Worm (Caenorhabditis elegans) whole organism, L4 larva: ENCODE results near the gene ZK1055.4.
"Not testable (repeated sequence)": the region's sequence is repeated elsewhere in the genome, so short reads cannot be mapped to it uniquely, and the experiment has no call there.

ENCODE experiments used
- F10B5.3 ChIP-seq: sonication (generic microtip); optimal IDR thresholded peaks from 2 replicates; lab custom pipeline; 2016; ENCODE audit warnings: mild to moderate bottlenecking, missing genetic modification characterization, missing compliant biosample characterization
- F37D6.2 ChIP-seq: sonication (generic microtip); optimal IDR thresholded peaks from 2 replicates; lab custom pipeline; 2016; ENCODE audit warnings: mild to moderate bottlenecking, missing genetic modification characterization, missing compliant biosample characterization
- F49E8.2 ChIP-seq: sonication (generic microtip); optimal IDR thresholded peaks from 2 replicates; lab custom pipeline; 2016; ENCODE audit warnings: missing compliant biosample characterization, mild to moderate bottlenecking, missing genetic modification characterization, borderline replicate concordance
- T20F7.1 ChIP-seq: fragments of 200-800 bp; sonication (Bioruptor generic); optimal IDR thresholded peaks from 2 replicates; lab custom pipeline; 2018; ENCODE audit warnings: mild to moderate bottlenecking, missing genetic modification characterization, missing compliant biosample characterization
- Y105C5A.15 ChIP-seq: fragments of 200-800 bp; sonication (Bioruptor generic); IDR thresholded peaks from 2 replicates; pipeline ENCODE4 v1.3.6; 2022; ENCODE audit warnings: missing genetic modification characterization, missing compliant biosample characterization
- ZK546.5 ChIP-seq, 2 experiments: sonication (generic microtip); optimal IDR thresholded peaks; 2 replicates each; lab custom pipeline; 2017; ENCODE audit warnings: missing biosample characterization in 2 of 2, missing genetic modification characterization in 2 of 2
- arid-1 ChIP-seq: fragments of 200-800 bp; sonication (Bioruptor generic); conservative IDR thresholded peaks from 2 replicates; pipeline ENCODE4 v1.3.6; 2022; ENCODE audit warnings: missing genetic modification reagents, missing genetic modification characterization, missing compliant biosample characterization
- attf-4 ChIP-seq: sonication (generic microtip); optimal IDR thresholded peaks from 3 replicates; lab custom pipeline; 2017; ENCODE audit warnings: missing biosample characterization, missing genetic modification characterization
- ceh-20 ChIP-seq: fragments of 200-800 bp; sonication (Bioruptor generic); IDR thresholded peaks from 2 replicates; pipeline ENCODE4 v1.3.6; 2022; ENCODE audit warnings: missing genetic modification reagents, missing genetic modification characterization, missing compliant biosample characterization
- ceh-28 ChIP-seq: fragments of 150-350 bp; optimal IDR thresholded peaks from 2 replicates; lab custom pipeline; 2014; ENCODE audit warnings: missing biosample characterization, missing genetic modification reagents, missing genetic modification characterization
- ceh-44 ChIP-seq: fragments of 200-800 bp; sonication (Bioruptor generic); IDR thresholded peaks from 2 replicates; pipeline ENCODE4 v1.3.6; 2022; ENCODE audit warnings: missing genetic modification reagents, missing genetic modification characterization, missing compliant biosample characterization
- ceh-62 ChIP-seq: sonication (generic microtip); optimal IDR thresholded peaks from 2 replicates; lab custom pipeline; 2017; ENCODE audit warnings: missing biosample characterization, missing genetic modification characterization
- daf-16 ChIP-seq, 3 experiments: sonication (generic microtip); optimal IDR thresholded peaks; 2 replicates each; lab custom pipeline; 2016 to 2017; ENCODE audit warnings: missing genetic modification characterization in 3 of 3, missing genetic modification reagents in 3 of 3, mild to moderate bottlenecking in 2 of 3, missing compliant biosample characterization in 2 of 3, missing biosample characterization in 1 of 3, moderate library complexity in 1 of 3
- daf-8 ChIP-seq: fragments of 200-800 bp; sonication (Bioruptor generic); IDR thresholded peaks from 2 replicates; pipeline ENCODE4 v1.3.6; 2022; ENCODE audit warnings: missing genetic modification characterization, missing compliant biosample characterization
- dmd-6 ChIP-seq: fragments of 200-800 bp; sonication (Bioruptor generic); IDR thresholded peaks from 2 replicates; pipeline ENCODE4 v1.3.6; 2022; ENCODE audit warnings: missing genetic modification reagents, missing genetic modification characterization, missing compliant biosample characterization
- duxl-1 ChIP-seq: sonication (generic microtip); optimal IDR thresholded peaks from 2 replicates; lab custom pipeline; 2016; ENCODE audit warnings: mild to moderate bottlenecking, missing genetic modification characterization, moderate library complexity, missing compliant biosample characterization; ENCODE audit not compliant: poor library complexity
- egl-43 ChIP-seq: fragments of 200-800 bp; sonication (Bioruptor generic); IDR thresholded peaks from 2 replicates; pipeline ENCODE4 v1.3.6; 2022; ENCODE audit warnings: missing genetic modification reagents, missing genetic modification characterization, missing compliant biosample characterization
- fkh-10 ChIP-seq: fragments of 150-350 bp; optimal IDR thresholded peaks from 2 replicates; lab custom pipeline; 2014; ENCODE audit warnings: missing biosample characterization, missing genetic modification reagents, missing genetic modification characterization
- gei-8 ChIP-seq: fragments of 200-800 bp; sonication (Bioruptor generic); optimal IDR thresholded peaks from 2 replicates; lab custom pipeline; 2018; ENCODE audit warnings: mild to moderate bottlenecking, missing genetic modification characterization, missing compliant biosample characterization
- hlh-11 ChIP-seq: fragments of 200-800 bp; sonication (Bioruptor generic); optimal IDR thresholded peaks from 2 replicates; lab custom pipeline; 2018; ENCODE audit warnings: mild to moderate bottlenecking, missing genetic modification characterization, missing compliant biosample characterization
- hlh-30 ChIP-seq: sonication (generic microtip); optimal IDR thresholded peaks from 2 replicates; lab custom pipeline; 2017; ENCODE audit warnings: antibody characterized with exemption, mild to moderate bottlenecking, missing genetic modification characterization, missing compliant biosample characterization; ENCODE audit not compliant: insufficient read depth
- hmg-1.1 ChIP-seq: fragments of 200-800 bp; sonication (Bioruptor generic); IDR thresholded peaks from 2 replicates; pipeline ENCODE4 v1.3.6; 2022; ENCODE audit warnings: missing genetic modification reagents, missing genetic modification characterization, missing compliant biosample characterization
- lin-13 ChIP-seq: fragments of 150-350 bp; optimal IDR thresholded peaks from 2 replicates; lab custom pipeline; 2014; ENCODE audit warnings: missing biosample characterization, missing genetic modification reagents, missing genetic modification characterization
- lin-29 ChIP-seq: fragments of 200-800 bp; sonication (Bioruptor generic); IDR thresholded peaks from 2 replicates; pipeline ENCODE4 v1.3.6; 2022; ENCODE audit warnings: missing genetic modification reagents, missing genetic modification characterization, missing compliant biosample characterization
- lir-3 ChIP-seq: sonication (generic microtip); optimal IDR thresholded peaks from 2 replicates; lab custom pipeline; 2016; ENCODE audit warnings: mild to moderate bottlenecking, missing genetic modification characterization, missing compliant biosample characterization
- lsy-2 ChIP-seq, 2 experiments: fragments of 150-350 bp in 1 of 2; sonication (generic microtip) in 1 of 2; optimal IDR thresholded peaks; 2 replicates each; lab custom pipeline; 2014 to 2017; ENCODE audit warnings: missing biosample characterization in 2 of 2, missing genetic modification characterization in 2 of 2
- madf-9 ChIP-seq: fragments of 200-800 bp; sonication (Bioruptor generic); conservative IDR thresholded peaks from 2 replicates; pipeline ENCODE4 v1.3.6; 2022; ENCODE audit warnings: missing genetic modification reagents, missing genetic modification characterization, missing compliant biosample characterization
- mep-1 ChIP-seq: fragments of 150-350 bp; sonication (generic microtip); optimal IDR thresholded peaks from 3 replicates; lab custom pipeline; 2014; ENCODE audit warnings: missing biosample characterization, missing genetic modification characterization
- mes-2 ChIP-seq: sonication (generic microtip); optimal IDR thresholded peaks from 2 replicates; lab custom pipeline; 2016; ENCODE audit warnings: missing genotype, mild to moderate bottlenecking, missing genetic modification characterization, missing compliant biosample characterization; ENCODE audit not compliant: poor library complexity, severe bottlenecking
- mxl-3 ChIP-seq: fragments of 200-800 bp; sonication (Bioruptor generic); optimal IDR thresholded peaks from 2 replicates; lab custom pipeline; 2018; ENCODE audit warnings: mild to moderate bottlenecking, missing genetic modification characterization, missing compliant biosample characterization
- nhr-102 ChIP-seq: sonication (generic microtip); optimal IDR thresholded peaks from 2 replicates; lab custom pipeline; 2016; ENCODE audit warnings: mild to moderate bottlenecking, missing genetic modification characterization, moderate library complexity, missing compliant biosample characterization
- nhr-11 ChIP-seq: fragments of 150-350 bp; optimal IDR thresholded peaks from 2 replicates; lab custom pipeline; 2014; ENCODE audit warnings: missing biosample characterization, missing genetic modification characterization
- nhr-25 ChIP-seq: sonication (generic microtip); optimal IDR thresholded peaks from 2 replicates; lab custom pipeline; 2017; ENCODE audit warnings: missing genetic modification characterization, mild to moderate bottlenecking, missing compliant biosample characterization, antibody characterized with exemption, moderate library complexity, borderline replicate concordance; ENCODE audit not compliant: insufficient read depth
- nhr-28 ChIP-seq: fragments of 150-350 bp; optimal IDR thresholded peaks from 2 replicates; lab custom pipeline; 2014; ENCODE audit warnings: missing biosample characterization, missing genetic modification characterization
- nhr-42 ChIP-seq: fragments of 200-800 bp; sonication (Bioruptor generic); IDR thresholded peaks from 2 replicates; pipeline ENCODE4 v1.3.6; 2022; ENCODE audit warnings: missing genetic modification characterization, missing compliant biosample characterization
- php-3 ChIP-seq: fragments of 200-800 bp; sonication (Bioruptor generic); IDR thresholded peaks from 2 replicates; pipeline ENCODE4 v1.3.6; 2022; ENCODE audit warnings: missing genetic modification reagents, missing genetic modification characterization, missing compliant biosample characterization
- pqm-1 ChIP-seq: sonication (generic microtip); optimal IDR thresholded peaks from 2 replicates; lab custom pipeline; 2017; ENCODE audit warnings: missing biosample characterization, missing genetic modification characterization
- rbr-2 ChIP-seq: sonication (generic microtip); optimal IDR thresholded peaks from 2 replicates; lab custom pipeline; 2016; ENCODE audit warnings: missing genotype, missing genetic modification characterization, missing compliant biosample characterization
- set-16 ChIP-seq: fragments of 200-800 bp; sonication (Bioruptor generic); IDR thresholded peaks from 2 replicates; pipeline ENCODE4 v1.3.6; 2022; ENCODE audit warnings: missing genetic modification reagents, missing genetic modification characterization, missing compliant biosample characterization
- spr-1 ChIP-seq: sonication (generic microtip); optimal IDR thresholded peaks from 2 replicates; lab custom pipeline; 2016; ENCODE audit warnings: mild to moderate bottlenecking, missing genetic modification characterization, missing compliant biosample characterization
- spr-3 ChIP-seq: fragments of 200-800 bp; sonication (Bioruptor generic); optimal IDR thresholded peaks from 2 replicates; lab custom pipeline; 2018; ENCODE audit warnings: mild to moderate bottlenecking, missing genetic modification characterization, missing compliant biosample characterization
- unc-62 ChIP-seq, 3 experiments: fragments of 150-350 bp in 1 of 3; sonication (generic microtip); optimal IDR thresholded peaks in 2 of 3; peaks in 1 of 3; 1 replicate in 1 of 3; 2 replicates in 2 of 3; lab custom pipeline; 2014 to 2017; ENCODE audit warnings: missing biosample characterization in 3 of 3, missing genetic modification characterization in 3 of 3, missing genetic modification reagents in 3 of 3, missing genotype in 1 of 3

The ZK1055.4 gene

ce11 chrV:6581762-6582161 is at the start of gene ZK1055.4:
ZK1055.4 (plus strand) TSS chrV:6582062.
- not testable (repeated sequence) for TF ChIP-seq F49E8.2 (tag; lab: Kevin White, UChicago); spr-3 (GFP tag; lab: Kevin White, UChicago); nhr-102 (tag; lab: Kevin White, UChicago)
- TF ChIP-seq, all 104 proteins: peak for 0; not testable (repeated sequence) for 104

DNA sequence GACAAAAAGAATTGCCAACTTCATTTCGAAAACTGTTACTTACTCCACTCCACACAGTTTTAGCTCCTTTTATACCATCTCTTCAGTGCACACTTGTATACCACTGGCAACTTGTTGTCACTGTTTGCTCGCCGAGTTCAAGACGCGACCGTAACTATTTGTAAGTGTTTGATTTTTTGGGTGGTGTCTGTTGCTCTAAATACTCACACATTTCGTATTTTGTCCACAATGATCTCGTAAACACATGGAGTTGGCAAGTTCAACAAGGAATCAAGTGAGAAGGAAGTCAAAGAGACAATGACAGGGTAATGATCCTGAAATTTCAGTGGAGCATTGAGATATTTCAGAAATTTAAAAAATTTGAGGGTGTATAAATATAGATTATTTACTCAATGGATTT is 48.8 kb upstream of the ZK1055.4 start, which contains the start of gene hpo-26:
TSS of gene hpo-26 (minus strand) at position 31 of the 400 bp plus-strand sequence.
- 0 out of 2 replicates have a peak, but pooled peaks have one; percentile 4 for TF ChIP-seq egl-43 (GFP tag; lab: Robert Waterston, UW)
- no peak for TF ChIP-seq madf-9 (GFP tag; lab: Robert Waterston, UW)
- TF ChIP-seq mes-2 (tag; lab: Kevin White, UChicago): peak; percentile 5
- no peak for TF ChIP-seq daf-16 (GFP tag; optimal IDR thresholded peaks at IDR 0.05; lab: Kevin White, UChicago)
- peak; percentile 75 for TF ChIP-seq daf-16 (tag; optimal IDR thresholded peaks at IDR 0.05; lab: Kevin White, UChicago)

- TF ChIP-seq attf-4 (tag; lab: Kevin White, UChicago): no peak
- peak; percentile 3 for TF ChIP-seq hlh-11
- no peak for TF ChIP-seq ceh-28 (tag; lab: Kevin White, UChicago)
- TF ChIP-seq mxl-3 (GFP tag; lab: Kevin White, UChicago): peak; percentile 57
- 0 out of 2 replicates have a peak, but pooled peaks have one; percentile 58 for TF ChIP-seq egl-43 (GFP tag; lab: Robert Waterston, UW)
- no peak for TF ChIP-seq T20F7.1 (GFP tag; lab: Kevin White, UChicago)
- TF ChIP-seq nhr-11 (tag; lab: Kevin White, UChicago): peak; percentile 21
- peak; percentile 44; the same call in 1 of the 2 replicates for TF ChIP-seq hmg-1.1 (GFP tag; lab: Robert Waterston, UW)
- TF ChIP-seq F37D6.2 (tag; lab: Kevin White, UChicago): peak; percentile 10
- TF ChIP-seq daf-16 (GFP tag; optimal IDR thresholded peaks at IDR 0.05; lab: Kevin White, UChicago): no peak
- TF ChIP-seq daf-16 (tag; optimal IDR thresholded peaks at IDR 0.05; lab: Kevin White, UChicago): peak; percentile 28
- TF ChIP-seq ceh-20 (GFP tag; lab: Robert Waterston, UW): no peak
- peak in 1 of 2 experiments; percentile 89 for TF ChIP-seq unc-62 (GFP tag; optimal IDR thresholded peaks at IDR 0.05 in 1 of 2; lab: Kevin White, UChicago)
- no peak for TF ChIP-seq unc-62 (tag; optimal IDR thresholded peaks at IDR 0.05; lab: Kevin White, UChicago)
- TF ChIP-seq gei-8 (GFP tag; lab: Kevin White, UChicago): no peak
- TF ChIP-seq duxl-1 (tag; lab: Kevin White, UChicago): no peak
- peak; percentile 51 for TF ChIP-seq rbr-2 (tag; lab: Kevin White, UChicago)
- peak; percentile 6 for TF ChIP-seq mep-1 (tag; lab: Kevin White, UChicago)
- TF ChIP-seq F10B5.3 (tag; lab: Kevin White, UChicago): no peak
Observed at ce11 chrV:6538323-6538722, 43.5 kb upstream of the ZK1055.4 start.

DNA sequence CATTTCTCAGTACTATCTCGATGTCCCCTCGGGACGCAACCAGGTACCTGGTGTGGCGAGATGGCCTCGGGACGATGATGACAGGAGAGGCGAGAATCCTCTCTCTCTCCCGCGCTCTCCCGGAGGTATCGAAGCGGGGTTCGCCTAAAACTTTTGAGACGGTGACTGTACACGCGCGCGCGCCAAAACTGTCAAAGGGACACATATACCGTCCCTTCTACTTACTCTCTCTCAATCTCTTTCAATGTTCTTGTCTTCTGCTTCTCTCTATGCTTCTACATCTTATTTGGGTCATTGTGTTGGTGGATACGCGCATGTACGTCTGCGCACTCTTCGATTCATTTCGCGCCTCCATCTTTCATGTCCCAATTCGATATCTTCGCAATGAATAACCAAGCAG is 40.0 kb upstream of the ZK1055.4 start:
- TF ChIP-seq set-16 (GFP tag; lab: Robert Waterston, UW) (peak; percentile 90), lin-29 (GFP tag; lab: Robert Waterston, UW) (no peak), ceh-62 (no peak), lin-13 (GFP tag; lab: Kevin White, UChicago) (no peak), lsy-2 (tag; optimal IDR thresholded peaks at IDR 0.05; lab: Kevin White, UChicago) (peak in 1 of 2 experiments; percentile 10), daf-8 (GFP tag; lab: Robert Waterston, UW) (no peak), ZK546.5 (tag; optimal IDR thresholded peaks at IDR 0.05; lab: Kevin White, UChicago) (no peak), spr-1 (no peak), nhr-25 (tag; lab: Kevin White, UChicago) (peak; percentile 14), hlh-30 (tag; lab: Kevin White, UChicago) (peak; percentile 45), lir-3 (no peak), rbr-2 (tag; lab: Kevin White, UChicago) (no peak), dmd-6 (no peak), F37D6.2 (tag; lab: Kevin White, UChicago) (no peak), nhr-42 (GFP tag; lab: Robert Waterston, UW) (no peak), nhr-28 (tag; lab: Kevin White, UChicago) (no peak), egl-43 (GFP tag; lab: Robert Waterston, UW) (0 out of 2 replicates have a peak, but pooled peaks have one; percentile 27), fkh-10 (GFP tag; lab: Kevin White, UChicago) (no peak), Y105C5A.15 (GFP tag; lab: Robert Waterston, UW) (no peak), pqm-1 (no peak), php-3 (GFP tag; lab: Robert Waterston, UW) (no peak), arid-1 (GFP tag; lab: Robert Waterston, UW) (no peak), mxl-3 (GFP tag; lab: Kevin White, UChicago) (peak; percentile 66), F10B5.3 (tag; lab: Kevin White, UChicago) (no peak), ceh-44 (no peak)
